Fruit fly (Drosophila melanogaster): ENCODE measurements around the gene CG7065.

The CG7065 gene

dm6 chrX:9141219-9141618, 1.1 kb upstream of the CG7065 start:
- TF ChIP-seq Crg-1 (GFP tag; optimal IDR thresholded peaks at IDR 0.05) = peak; percentile 16
- no peak for TF ChIP-seq bab1 (GFP tag; optimal IDR thresholded peaks at IDR 0.05)
- no peak for TF ChIP-seq Hr96 (GFP tag; optimal IDR thresholded peaks at IDR 0.05)
- no peak for TF ChIP-seq Mnt (GFP tag; optimal IDR thresholded peaks at IDR 0.05)
- TF ChIP-seq CG33017 (tag; optimal IDR thresholded peaks at IDR 0.05) = peak; percentile 1
- peak; percentile 35 for TF ChIP-seq pad (GFP tag; optimal IDR thresholded peaks at IDR 0.05)
- peak; percentile 41 for TF ChIP-seq CG12768 (GFP tag; optimal IDR thresholded peaks at IDR 0.05)
- TF ChIP-seq CG7101 (tag; optimal IDR thresholded peaks at IDR 0.05) = peak; percentile 30
- peak; percentile 49 for TF ChIP-seq CG7045 (GFP tag; optimal IDR thresholded peaks at IDR 0.05)
- TF ChIP-seq CG1620 (GFP tag; optimal IDR thresholded peaks at IDR 0.05) = no peak
- TF ChIP-seq Clk (GFP tag; optimal IDR thresholded peaks at IDR 0.05) = peak; percentile 6
- no peak for TF ChIP-seq cic (GFP tag; optimal IDR thresholded peaks at IDR 0.05)
- peak; percentile 15 for TF ChIP-seq CG14711 (tag; optimal IDR thresholded peaks at IDR 0.05)
- peak; percentile 76 for TF ChIP-seq kay (GFP tag; ENCODE audit: borderline replicate concordance)
- peak; percentile 15 for TF ChIP-seq tj (GFP tag; optimal IDR thresholded peaks at IDR 0.05)
- TF ChIP-seq CG5204 (GFP tag; optimal IDR thresholded peaks at IDR 0.05) = no peak
- TF ChIP-seq cnc (optimal IDR thresholded peaks at IDR 0.05) = no peak
- TF ChIP-seq toe (GFP tag; optimal IDR thresholded peaks at IDR 0.05) = peak; percentile 44
- TF ChIP-seq ovo (GFP tag; optimal IDR thresholded peaks at IDR 0.05) = no peak
- no peak for TF ChIP-seq CG11617 (GFP tag; optimal IDR thresholded peaks at IDR 0.05)

- TF ChIP-seq CG14711 (tag; optimal IDR thresholded peaks at IDR 0.05) (peak; percentile 45), bab1 (GFP tag; optimal IDR thresholded peaks at IDR 0.05) (peak; percentile 58), CG7045 (GFP tag; optimal IDR thresholded peaks at IDR 0.05) (no peak)
Measured at dm6 chrX:9148989-9149522, 6.8 kb downstream of the CG7065 start, which contains the start of the genes fh and Bap111. Gene fh, minus strand, starts transcription at chrX:9149071. Gene Bap111, plus strand, starts transcription at chrX:9149309.

dm6 chrX:9152127-9152598, 9.9 kb downstream of the CG7065 start:
- TF ChIP-seq CG7045 (GFP tag; optimal IDR thresholded peaks at IDR 0.05) (no peak), ovo (GFP tag; optimal IDR thresholded peaks at IDR 0.05) (peak; percentile 85), CG12768 (GFP tag; optimal IDR thresholded peaks at IDR 0.05) (no peak), kay (GFP tag; ENCODE audit: borderline replicate concordance) (peak; percentile 66), cic (GFP tag; optimal IDR thresholded peaks at IDR 0.05) (peak; percentile 62), tj (GFP tag; optimal IDR thresholded peaks at IDR 0.05) (peak; percentile 95), Mnt (GFP tag; optimal IDR thresholded peaks at IDR 0.05) (peak; percentile 53), CG33017 (tag; optimal IDR thresholded peaks at IDR 0.05) (no peak), Clk (GFP tag; optimal IDR thresholded peaks at IDR 0.05) (no peak), CG5204 (GFP tag; optimal IDR thresholded peaks at IDR 0.05) (no peak), CG7101 (tag; optimal IDR thresholded peaks at IDR 0.05) (peak; percentile 38), CG1620 (GFP tag; optimal IDR thresholded peaks at IDR 0.05) (peak; percentile 48), Hr96 (GFP tag; optimal IDR thresholded peaks at IDR 0.05) (no peak), CG14711 (tag; optimal IDR thresholded peaks at IDR 0.05) (peak; percentile 50), toe (GFP tag; optimal IDR thresholded peaks at IDR 0.05) (no peak), pad (GFP tag; optimal IDR thresholded peaks at IDR 0.05) (peak; percentile 65), CG11617 (GFP tag; optimal IDR thresholded peaks at IDR 0.05) (peak; percentile 61), Crg-1 (GFP tag; optimal IDR thresholded peaks at IDR 0.05) (peak; percentile 52), bab1 (GFP tag; optimal IDR thresholded peaks at IDR 0.05) (peak; percentile 58), cnc (optimal IDR thresholded peaks at IDR 0.05) (no peak)

dm6 chrX:9155134-9155533, 12.8 kb downstream of the CG7065 start:
- TF ChIP-seq kay (GFP tag; ENCODE audit: borderline replicate concordance) (peak; percentile 51), cic (GFP tag; optimal IDR thresholded peaks at IDR 0.05) (no peak), CG7045 (GFP tag; optimal IDR thresholded peaks at IDR 0.05) (peak; percentile 65), CG12768 (GFP tag; optimal IDR thresholded peaks at IDR 0.05) (peak; percentile 55), CG1620 (GFP tag; optimal IDR thresholded peaks at IDR 0.05) (peak; percentile 33), bab1 (GFP tag; optimal IDR thresholded peaks at IDR 0.05) (no peak), tj (GFP tag; optimal IDR thresholded peaks at IDR 0.05) (no peak), CG5204 (GFP tag; optimal IDR thresholded peaks at IDR 0.05) (no peak), Crg-1 (GFP tag; optimal IDR thresholded peaks at IDR 0.05) (no peak), CG33017 (tag; optimal IDR thresholded peaks at IDR 0.05) (peak; percentile 45), CG14711 (tag; optimal IDR thresholded peaks at IDR 0.05) (peak; percentile 72), toe (GFP tag; optimal IDR thresholded peaks at IDR 0.05) (peak; percentile 39), cnc (optimal IDR thresholded peaks at IDR 0.05) (no peak), Clk (GFP tag; optimal IDR thresholded peaks at IDR 0.05) (peak; percentile 39), ovo (GFP tag; optimal IDR thresholded peaks at IDR 0.05) (no peak), CG7101 (tag; optimal IDR thresholded peaks at IDR 0.05) (peak; percentile 55), Hr96 (GFP tag; optimal IDR thresholded peaks at IDR 0.05) (no peak), pad (GFP tag; optimal IDR thresholded peaks at IDR 0.05) (no peak), CG11617 (GFP tag; optimal IDR thresholded peaks at IDR 0.05) (no peak), Mnt (GFP tag; optimal IDR thresholded peaks at IDR 0.05) (no peak)

- no peak for TF ChIP-seq CG33017 (tag; optimal IDR thresholded peaks at IDR 0.05)
- TF ChIP-seq CG11617 (GFP tag; optimal IDR thresholded peaks at IDR 0.05) = no peak
- TF ChIP-seq CG7101 (tag; optimal IDR thresholded peaks at IDR 0.05) = peak; percentile 7
- TF ChIP-seq kay (GFP tag; ENCODE audit: borderline replicate concordance) = peak; percentile 91
- peak; percentile 37 for TF ChIP-seq bab1 (GFP tag; optimal IDR thresholded peaks at IDR 0.05)
- peak; percentile 76 for TF ChIP-seq ovo (GFP tag; optimal IDR thresholded peaks at IDR 0.05)
- peak; percentile 89 for TF ChIP-seq tj (GFP tag; optimal IDR thresholded peaks at IDR 0.05)
- no peak for TF ChIP-seq toe (GFP tag; optimal IDR thresholded peaks at IDR 0.05)
- no peak for TF ChIP-seq CG14711 (tag; optimal IDR thresholded peaks at IDR 0.05)
- TF ChIP-seq Clk (GFP tag; optimal IDR thresholded peaks at IDR 0.05) = no peak
- no peak for TF ChIP-seq cnc (optimal IDR thresholded peaks at IDR 0.05)
- TF ChIP-seq CG1620 (GFP tag; optimal IDR thresholded peaks at IDR 0.05) = no peak
- no peak for TF ChIP-seq Crg-1 (GFP tag; optimal IDR thresholded peaks at IDR 0.05)
- peak; percentile 58 for TF ChIP-seq cic (GFP tag; optimal IDR thresholded peaks at IDR 0.05)
- TF ChIP-seq pad (GFP tag; optimal IDR thresholded peaks at IDR 0.05) = peak; percentile 93
- TF ChIP-seq CG5204 (GFP tag; optimal IDR thresholded peaks at IDR 0.05) = no peak
- TF ChIP-seq Hr96 (GFP tag; optimal IDR thresholded peaks at IDR 0.05) = no peak
- no peak for TF ChIP-seq CG12768 (GFP tag; optimal IDR thresholded peaks at IDR 0.05)
- TF ChIP-seq Mnt (GFP tag; optimal IDR thresholded peaks at IDR 0.05) = peak; percentile 94
- no peak for TF ChIP-seq CG7045 (GFP tag; optimal IDR thresholded peaks at IDR 0.05)
Measured at dm6 chrX:9155715-9156387, 13.6 kb downstream of the CG7065 start.
